Fruit fly (Drosophila melanogaster): Measurements from ENCODE around the gene NTPase.

The NTPase gene

DNA sequence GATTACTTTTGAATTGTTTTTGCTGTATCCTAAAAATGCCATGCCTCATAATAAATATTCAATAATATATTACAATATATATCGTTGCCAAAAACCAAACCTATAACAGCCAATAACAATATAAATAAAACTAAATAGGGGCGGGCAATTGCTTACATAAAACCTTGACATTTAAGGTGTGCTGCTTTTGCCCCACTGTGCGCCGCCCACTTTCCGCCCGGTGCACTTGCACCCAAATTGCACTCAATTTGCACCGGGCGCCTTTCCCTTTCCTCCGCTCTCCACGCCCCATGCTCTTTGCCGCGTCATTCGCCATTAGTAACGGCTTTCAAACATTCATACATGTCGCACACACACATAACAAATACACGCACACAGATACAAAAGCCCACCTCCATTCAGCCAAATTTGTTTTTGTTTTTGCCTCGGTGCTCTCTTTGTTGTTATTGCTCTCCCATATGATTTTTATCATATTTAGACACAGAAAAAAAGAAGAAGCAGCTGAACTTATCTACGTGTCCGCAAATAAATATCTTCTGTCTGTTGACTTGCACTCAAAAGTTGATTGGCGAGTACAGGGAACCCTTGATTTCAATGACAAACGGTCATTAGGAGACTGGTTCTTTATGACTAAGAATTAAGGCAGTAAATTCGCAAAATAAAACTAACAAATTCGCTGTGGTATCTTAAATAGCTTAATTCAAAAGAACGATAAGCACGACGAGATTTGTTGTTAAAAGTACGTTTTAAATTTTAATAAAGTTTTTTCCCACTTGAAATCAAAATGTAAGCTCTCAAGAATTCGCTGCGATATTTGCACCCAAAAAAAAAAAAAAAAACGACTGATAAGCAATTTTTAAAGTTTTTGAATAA, 27.6 kb downstream of the NTPase start (continued):
- no peak for TF ChIP-seq bab2 (GFP tag; optimal IDR thresholded peaks at IDR 0.05)
- TF ChIP-seq HLH4C (GFP tag; IDR thresholded peaks at IDR 0.05; ENCODE audit: partially characterized antibody), result no peak
- TF ChIP-seq z (GFP tag; IDR thresholded peaks at IDR 0.05), result peak; percentile 78
- no peak for TF ChIP-seq otp (GFP tag; IDR thresholded peaks at IDR 0.05)
- TF ChIP-seq HHEX (GFP tag; optimal IDR thresholded peaks at IDR 0.05), result no peak
- no peak for TF ChIP-seq Mes4 (GFP tag; optimal IDR thresholded peaks at IDR 0.05)
- no peak for TF ChIP-seq BtbVII (GFP tag; optimal IDR thresholded peaks at IDR 0.05)
- TF ChIP-seq CG1603 (tag; optimal IDR thresholded peaks at IDR 0.05), result no peak
- peak; percentile 6 for TF ChIP-seq CG4282 (GFP tag; optimal IDR thresholded peaks at IDR 0.05)
- no peak for TF ChIP-seq CkIIα-i1 (GFP tag; IDR thresholded peaks at IDR 0.05)
- TF ChIP-seq CHES-1-like (GFP tag; optimal IDR thresholded peaks at IDR 0.05), result no peak
- no peak for TF ChIP-seq Sry-δ (GFP tag; optimal IDR thresholded peaks at IDR 0.05)
- no peak for TF ChIP-seq CG7745 (tag; optimal IDR thresholded peaks at IDR 0.05)
- no peak for TF ChIP-seq CG1529 (GFP tag; optimal IDR thresholded peaks at IDR 0.05)
- TF ChIP-seq CG14667 (GFP tag; IDR thresholded peaks at IDR 0.05), result no peak
- no peak for TF ChIP-seq CG13775 (GFP tag; optimal IDR thresholded peaks at IDR 0.05)
- no peak for TF ChIP-seq run (tag; optimal IDR thresholded peaks at IDR 0.05)
- TF ChIP-seq nerfin-2 (GFP tag; IDR thresholded peaks at IDR 0.05; ENCODE audit: partially characterized antibody), result no peak
- TF ChIP-seq CG15601 (tag; optimal IDR thresholded peaks at IDR 0.05), result no peak
- TF ChIP-seq dimm (GFP tag; IDR thresholded peaks at IDR 0.05), result no peak
- peak; percentile 45 for TF ChIP-seq dmrt99B (tag; optimal IDR thresholded peaks at IDR 0.05)
- peak; percentile 66 for TF ChIP-seq Med (GFP tag)
- TF ChIP-seq hth (optimal IDR thresholded peaks at IDR 0.05), result no peak
- no peak for TF ChIP-seq CG12155 (GFP tag; optimal IDR thresholded peaks at IDR 0.05)
- TF ChIP-seq CG5953 (GFP tag; IDR thresholded peaks at IDR 0.05), result no peak
- TF ChIP-seq Poxn (GFP tag; IDR thresholded peaks at IDR 0.05), result no peak
- no peak for TF ChIP-seq Hr3 (GFP tag; optimal IDR thresholded peaks at IDR 0.05)
- TF ChIP-seq tap (tag; optimal IDR thresholded peaks at IDR 0.05), result peak; percentile 30
- no peak for TF ChIP-seq dm (GFP tag; optimal IDR thresholded peaks at IDR 0.05)
- no peak for TF ChIP-seq Elba2 (GFP tag; optimal IDR thresholded peaks at IDR 0.05)
- TF ChIP-seq fu2 (GFP tag; optimal IDR thresholded peaks at IDR 0.05), result no peak
- TF ChIP-seq CG8388 (GFP tag; optimal IDR thresholded peaks at IDR 0.05), result no peak
- no peak for TF ChIP-seq zen (tag; optimal IDR thresholded peaks at IDR 0.05)
- TF ChIP-seq Atf3 (GFP tag; optimal IDR thresholded peaks at IDR 0.05), result no peak
- TF ChIP-seq Dbx (GFP tag; IDR thresholded peaks at IDR 0.05), result 0 out of 3 replicates have a peak, but pooled peaks have one; percentile 25
- TF ChIP-seq pum (GFP tag; optimal IDR thresholded peaks at IDR 0.05), result no peak
- no peak for TF ChIP-seq Dfd (GFP tag; optimal IDR thresholded peaks at IDR 0.05)
- peak; percentile 85 for TF ChIP-seq grn (GFP tag; optimal IDR thresholded peaks at IDR 0.05)
- TF ChIP-seq CG12659 (GFP tag; optimal IDR thresholded peaks at IDR 0.05), result no peak
- no peak for TF ChIP-seq seq (GFP tag; IDR thresholded peaks at IDR 0.05)
- TF ChIP-seq CG15696 (tag; optimal IDR thresholded peaks at IDR 0.05), result no peak
- 0 out of 3 replicates have a peak, but pooled peaks have one; percentile 24 for TF ChIP-seq tgo (GFP tag; IDR thresholded peaks at IDR 0.05)
- TF ChIP-seq Drgx (GFP tag; IDR thresholded peaks at IDR 0.05), result peak; percentile 83
- TF ChIP-seq mam (GFP tag; optimal IDR thresholded peaks at IDR 0.05), result no peak
- peak; percentile 0 for TF ChIP-seq CG12391 (tag; optimal IDR thresholded peaks at IDR 0.05)
- no peak for TF ChIP-seq bigmax (GFP tag; optimal IDR thresholded peaks at IDR 0.05)
- peak; percentile 75 for TF ChIP-seq gsb-n (tag; optimal IDR thresholded peaks at IDR 0.05)
- no peak for TF ChIP-seq CG12219 (GFP tag; optimal IDR thresholded peaks at IDR 0.05)
- TF ChIP-seq slp2 (GFP tag; optimal IDR thresholded peaks at IDR 0.05), result no peak
- TF ChIP-seq BEAF-32 (GFP tag; optimal IDR thresholded peaks at IDR 0.05), result no peak

All from whole organism, embryonic.